Worm (Caenorhabditis elegans) whole organism, late embryonic: Measurements from ENCODE around the gene glrx-22.

Source experiments
- C38D4.7 ChIP-seq: fragments of 200-800 bp; sonication (Bioruptor generic); optimal IDR thresholded peaks from 2 replicates; lab custom pipeline; 2018; ENCODE audit warnings: mild to moderate bottlenecking, missing genetic modification characterization, moderate library complexity, missing compliant biosample characterization
- F13H6.1 ChIP-seq: sonication (generic microtip); optimal IDR thresholded peaks from 2 replicates; lab custom pipeline; 2016; ENCODE audit warnings: missing genetic modification characterization, missing compliant biosample characterization
- K09A11.1 ChIP-seq: sonication (generic microtip); optimal IDR thresholded peaks from 2 replicates; lab custom pipeline; 2017; ENCODE audit warnings: antibody characterized with exemption, mild to moderate bottlenecking, missing genetic modification characterization, missing compliant biosample characterization; ENCODE audit not compliant: insufficient read depth
- T23F11.4 ChIP-seq: fragments of 200-800 bp; sonication (Bioruptor generic); optimal IDR thresholded peaks from 2 replicates; lab custom pipeline; 2018; ENCODE audit warnings: mild to moderate bottlenecking, missing genetic modification characterization, missing compliant biosample characterization
- ahr-1 ChIP-seq: sonication (generic microtip); optimal IDR thresholded peaks from 2 replicates; lab custom pipeline; 2016; ENCODE audit warnings: missing genetic modification characterization, missing compliant biosample characterization
- ceh-19 ChIP-seq: fragments of 200-800 bp; sonication (Bioruptor generic); optimal IDR thresholded peaks from 2 replicates; lab custom pipeline; 2018; ENCODE audit warnings: mild to moderate bottlenecking, missing genetic modification characterization, missing compliant biosample characterization
- ceh-24 ChIP-seq: sonication (generic microtip); optimal IDR thresholded peaks from 2 replicates; lab custom pipeline; 2016; ENCODE audit warnings: mild to moderate bottlenecking, missing genetic modification characterization, missing compliant biosample characterization
- ceh-31 ChIP-seq: sonication (generic microtip); optimal IDR thresholded peaks from 2 replicates; lab custom pipeline; 2016; ENCODE audit warnings: missing genetic modification characterization, missing compliant biosample characterization
- ceh-34 ChIP-seq: sonication (generic microtip); optimal IDR thresholded peaks from 2 replicates; lab custom pipeline; 2016; ENCODE audit warnings: mild to moderate bottlenecking, missing genetic modification characterization, missing compliant biosample characterization
- ceh-48 ChIP-seq: sonication (generic microtip); optimal IDR thresholded peaks from 2 replicates; lab custom pipeline; 2016; ENCODE audit warnings: missing genetic modification characterization, inconsistent platforms, missing compliant biosample characterization
- ceh-6 ChIP-seq: fragments of 200-800 bp; sonication (Bioruptor generic); optimal IDR thresholded peaks from 2 replicates; lab custom pipeline; 2018; ENCODE audit warnings: mild to moderate bottlenecking, missing genetic modification characterization, missing compliant biosample characterization
- dmd-4 ChIP-seq: sonication (generic microtip); optimal IDR thresholded peaks from 2 replicates; lab custom pipeline; 2016; ENCODE audit warnings: borderline replicate concordance, missing genetic modification characterization, missing compliant biosample characterization
- dve-1 ChIP-seq: sonication (generic microtip); optimal IDR thresholded peaks from 2 replicates; lab custom pipeline; 2017; ENCODE audit warnings: antibody characterized with exemption, mild to moderate bottlenecking, missing genetic modification characterization, missing compliant biosample characterization
- elt-4 ChIP-seq: sonication (generic microtip); optimal IDR thresholded peaks from 2 replicates; lab custom pipeline; 2016; ENCODE audit warnings: missing genetic modification characterization, missing compliant biosample characterization
- eyg-1 ChIP-seq: sonication (generic microtip); optimal IDR thresholded peaks from 2 replicates; lab custom pipeline; 2016; ENCODE audit warnings: missing genotype, missing genetic modification characterization, missing compliant biosample characterization
- fkh-6 ChIP-seq: sonication (generic microtip); optimal IDR thresholded peaks from 2 replicates; lab custom pipeline; 2016; ENCODE audit warnings: missing genetic modification characterization, missing compliant biosample characterization
- gmeb-2 ChIP-seq: sonication (generic microtip); optimal IDR thresholded peaks from 2 replicates; lab custom pipeline; 2016; ENCODE audit warnings: missing genetic modification characterization, inconsistent platforms, missing compliant biosample characterization
- hlh-15 ChIP-seq: sonication (generic microtip); optimal IDR thresholded peaks from 2 replicates; lab custom pipeline; 2016; ENCODE audit warnings: missing genetic modification characterization, missing compliant biosample characterization
- hlh-30 ChIP-seq: sonication (generic microtip); optimal IDR thresholded peaks from 2 replicates; lab custom pipeline; 2017; ENCODE audit warnings: antibody characterized with exemption, missing genetic modification characterization, missing compliant biosample characterization; ENCODE audit not compliant: insufficient read depth
- hlh-6 ChIP-seq: sonication (generic microtip); optimal IDR thresholded peaks from 2 replicates; lab custom pipeline; 2016; ENCODE audit warnings: missing genotype, missing genetic modification characterization, missing compliant biosample characterization
- hlh-8 ChIP-seq: sonication (generic microtip); optimal IDR thresholded peaks from 2 replicates; lab custom pipeline; 2016; ENCODE audit warnings: missing genotype, missing genetic modification characterization, missing compliant biosample characterization
- lim-6 ChIP-seq: sonication (generic microtip); optimal IDR thresholded peaks from 2 replicates; lab custom pipeline; 2016; ENCODE audit warnings: missing genetic modification characterization, missing compliant biosample characterization
- lin-11 ChIP-seq: fragments of 200-800 bp; sonication (Bioruptor generic); optimal IDR thresholded peaks from 2 replicates; lab custom pipeline; 2018; ENCODE audit warnings: mild to moderate bottlenecking, missing genetic modification characterization, missing compliant biosample characterization
- madf-2 ChIP-seq: sonication (generic microtip); optimal IDR thresholded peaks from 2 replicates; lab custom pipeline; 2017; ENCODE audit warnings: missing genetic modification characterization, missing compliant biosample characterization
- nfya-1 ChIP-seq: sonication (generic microtip); optimal IDR thresholded peaks from 2 replicates; lab custom pipeline; 2017; ENCODE audit warnings: missing genetic modification characterization, mild to moderate bottlenecking, missing compliant biosample characterization, antibody characterized with exemption, moderate library complexity
- nhr-11 ChIP-seq: fragments of 150-350 bp; optimal IDR thresholded peaks from 2 replicates; lab custom pipeline; 2014; ENCODE audit warnings: missing biosample characterization, missing genetic modification characterization
- nhr-232 ChIP-seq: sonication (generic microtip); optimal IDR thresholded peaks from 2 replicates; lab custom pipeline; 2016; ENCODE audit warnings: missing genetic modification characterization, missing compliant biosample characterization
- pat-9 ChIP-seq: fragments of 200-800 bp; sonication (Bioruptor generic); optimal IDR thresholded peaks from 2 replicates; lab custom pipeline; 2018; ENCODE audit warnings: mild to moderate bottlenecking, missing genetic modification characterization, moderate library complexity, missing compliant biosample characterization
- pax-1 ChIP-seq: fragments of 150-350 bp; optimal IDR thresholded peaks from 2 replicates; lab custom pipeline; 2014; ENCODE audit warnings: missing biosample characterization, missing genetic modification characterization
- pha-2 ChIP-seq: sonication (generic microtip); optimal IDR thresholded peaks from 2 replicates; lab custom pipeline; 2017; ENCODE audit warnings: mild to moderate bottlenecking, missing genetic modification characterization, missing compliant biosample characterization
- pha-4 ChIP-seq: fragments of 150-350 bp; optimal IDR thresholded peaks from 2 replicates; lab custom pipeline; 2018; ENCODE audit warnings: missing biosample characterization, missing genetic modification reagents, missing genetic modification characterization
- ref-2 ChIP-seq: sonication (generic microtip); optimal IDR thresholded peaks from 2 replicates; lab custom pipeline; 2016; ENCODE audit warnings: missing genetic modification characterization, missing compliant biosample characterization
- sdc-2 ChIP-seq: sonication (generic microtip); optimal IDR thresholded peaks from 2 replicates; lab custom pipeline; 2016; ENCODE audit warnings: missing genotype, missing genetic modification characterization, missing compliant biosample characterization
- sox-4 ChIP-seq: sonication (generic microtip); optimal IDR thresholded peaks from 2 replicates; lab custom pipeline; 2017; ENCODE audit warnings: mild to moderate bottlenecking, missing genetic modification characterization, inconsistent platforms, missing compliant biosample characterization
- tbx-2 ChIP-seq: sonication (generic microtip); optimal IDR thresholded peaks from 2 replicates; lab custom pipeline; 2016; ENCODE audit warnings: missing genetic modification characterization, missing compliant biosample characterization
- tbx-7 ChIP-seq: sonication (generic microtip); optimal IDR thresholded peaks from 2 replicates; lab custom pipeline; 2016; ENCODE audit warnings: missing genotype, missing genetic modification characterization, missing compliant biosample characterization
- unc-42 ChIP-seq: sonication (generic microtip); optimal IDR thresholded peaks from 2 replicates; lab custom pipeline; 2016; ENCODE audit warnings: missing genotype, missing genetic modification characterization, missing compliant biosample characterization
- unc-86 ChIP-seq: sonication (generic microtip); optimal IDR thresholded peaks from 2 replicates; lab custom pipeline; 2016; ENCODE audit warnings: missing genetic modification characterization, missing compliant biosample characterization
- ztf-16 ChIP-seq: sonication (generic microtip); optimal IDR thresholded peaks from 2 replicates; lab custom pipeline; 2017; ENCODE audit warnings: missing genetic modification characterization, missing compliant biosample characterization

glrx-22 gene

DNA sequence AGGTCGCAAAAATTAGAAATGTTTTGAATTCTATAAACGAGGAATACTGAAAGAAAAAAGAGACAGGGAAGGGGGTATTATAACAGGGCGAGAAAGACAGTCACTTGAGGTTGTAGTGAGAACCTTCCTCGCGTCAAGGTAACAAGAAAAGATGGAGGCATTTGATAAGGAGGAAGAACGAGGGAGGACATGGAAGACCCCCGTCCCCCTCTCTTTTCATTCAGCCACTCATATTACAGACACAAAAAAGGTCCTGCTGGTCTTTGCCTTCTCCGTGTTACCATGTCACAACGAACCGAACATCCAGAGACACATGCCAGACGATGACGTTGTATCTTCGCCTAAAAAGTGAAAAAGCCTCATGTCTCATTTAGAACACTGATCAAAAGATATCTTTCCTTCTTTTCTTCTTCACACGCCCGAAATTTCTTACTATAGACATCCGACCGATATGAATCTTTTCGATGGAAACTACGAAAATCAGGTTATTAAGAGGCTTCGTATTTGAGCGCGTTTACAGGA lies 40.3 kb upstream of the glrx-22 start:
- TF ChIP-seq hlh-15 (no peak), ztf-16 (tag; lab: Kevin White, UChicago) (no peak), nhr-11 (tag; lab: Kevin White, UChicago) (no peak), gmeb-2 (tag; lab: Kevin White, UChicago) (no peak), lin-11 (tag; lab: Kevin White, UChicago) (no peak), sox-4 (tag; lab: Kevin White, UChicago) (no peak), pha-4 (tag; lab: Kevin White, UChicago) (no peak), ceh-24 (tag; lab: Kevin White, UChicago) (no peak), dmd-4 (tag; lab: Kevin White, UChicago) (no peak), elt-4 (tag; lab: Kevin White, UChicago) (no peak), lim-6 (tag; lab: Kevin White, UChicago) (no peak), nfya-1 (tag; lab: Kevin White, UChicago) (no peak), pax-1 (tag; lab: Kevin White, UChicago) (no peak), ref-2 (tag; lab: Kevin White, UChicago) (no peak), K09A11.1 (tag; lab: Kevin White, UChicago) (no peak)

DNA sequence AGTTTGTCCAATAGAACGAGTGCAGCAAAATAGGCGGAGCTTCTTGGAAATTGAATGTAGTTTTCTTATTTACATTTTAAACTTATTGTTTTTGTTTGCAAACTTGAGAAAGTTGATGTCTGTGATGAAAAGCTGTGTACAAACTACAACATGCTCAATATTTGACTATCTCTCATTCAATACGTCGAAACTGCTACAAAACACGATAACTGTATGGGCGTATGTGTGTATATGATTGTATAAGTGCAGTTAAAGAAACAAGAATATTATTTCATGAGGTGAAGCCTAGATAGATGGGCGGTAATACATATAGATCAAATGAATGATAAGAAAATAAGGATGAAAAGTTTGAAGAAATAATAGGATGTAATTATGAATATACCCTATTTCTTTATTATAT lies 38.6 kb upstream of the glrx-22 start:
- TF ChIP-seq ceh-31 (tag; lab: Kevin White, UChicago): no peak
- no peak for TF ChIP-seq eyg-1 (tag; lab: Kevin White, UChicago)
- no peak for TF ChIP-seq unc-86 (tag; lab: Kevin White, UChicago)
- no peak for TF ChIP-seq pha-4 (tag; lab: Kevin White, UChicago)
- TF ChIP-seq fkh-6 (tag; lab: Kevin White, UChicago): no peak

DNA sequence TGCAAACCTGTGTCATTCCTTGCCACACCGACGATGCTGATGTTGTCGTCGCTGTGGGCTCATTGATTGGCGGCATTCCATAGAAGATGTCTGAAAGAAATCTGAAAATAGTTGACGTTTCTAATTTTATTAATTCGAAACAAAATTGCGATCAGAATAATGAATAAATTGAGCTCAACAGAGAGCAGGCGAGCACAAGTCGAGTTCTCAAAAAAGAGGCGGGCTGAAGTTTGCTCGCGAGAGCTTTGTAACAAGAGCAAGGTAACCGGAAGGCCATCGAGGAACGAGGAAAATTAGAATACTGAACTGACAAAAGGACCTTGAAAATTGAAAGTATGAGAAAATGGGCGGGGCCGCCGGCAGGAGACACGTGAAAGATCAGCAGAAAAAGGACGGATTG lies 35.5 kb upstream of the glrx-22 start, which contains the start of gene nhr-66:
nhr-66 (minus strand) TSS at position 101 of the 400 bp plus-strand sequence.
- TF ChIP-seq nhr-11 (tag; lab: Kevin White, UChicago): no peak
- no peak for TF ChIP-seq pat-9 (tag; lab: Kevin White, UChicago)
- TF ChIP-seq hlh-6 (tag; lab: Kevin White, UChicago): no peak
- no peak for TF ChIP-seq madf-2 (tag; lab: Kevin White, UChicago)
- TF ChIP-seq unc-42 (tag; lab: Kevin White, UChicago): no peak
- TF ChIP-seq ceh-34 (tag; lab: Kevin White, UChicago): no peak
- no peak for TF ChIP-seq unc-86 (tag; lab: Kevin White, UChicago)
- no peak for TF ChIP-seq C38D4.7 (GFP tag; lab: Kevin White, UChicago)
- no peak for TF ChIP-seq sdc-2 (tag; lab: Kevin White, UChicago)
- no peak for TF ChIP-seq pha-4 (tag; lab: Kevin White, UChicago)
- TF ChIP-seq hlh-8 (tag; lab: Kevin White, UChicago): no peak
- TF ChIP-seq, all 69 proteins: peak for 0

DNA sequence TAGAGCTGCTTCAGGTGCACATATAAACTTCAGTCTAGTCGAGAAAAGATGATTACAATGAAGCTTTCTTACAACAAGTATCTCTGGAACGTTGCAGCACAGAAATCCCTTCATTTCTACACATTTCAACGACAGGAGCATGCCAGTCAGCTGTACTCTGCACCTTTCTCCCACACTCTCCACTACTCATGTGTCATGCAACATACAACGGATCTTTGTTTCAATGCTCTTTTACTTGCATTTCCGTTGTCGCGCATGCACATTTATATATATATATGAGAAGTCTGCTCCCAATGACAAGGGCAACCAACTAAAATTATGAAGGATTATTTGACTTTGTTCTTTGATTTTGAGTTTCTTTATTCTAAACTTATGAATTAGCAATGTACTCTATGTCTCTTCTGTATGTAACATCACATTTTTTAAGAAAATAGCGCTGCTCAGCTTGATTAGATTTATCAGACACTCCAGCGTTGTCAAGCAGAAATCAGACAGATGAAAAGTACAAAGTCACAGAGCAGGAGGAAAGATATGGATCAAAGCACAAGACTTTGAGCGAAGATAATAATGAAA lies 34.2 kb upstream of the glrx-22 start:
- TF ChIP-seq dve-1 (no peak), unc-42 (tag; lab: Kevin White, UChicago) (no peak), lim-6 (tag; lab: Kevin White, UChicago) (no peak), hlh-15 (no peak), pha-2 (tag; lab: Kevin White, UChicago) (no peak), T23F11.4 (GFP tag; lab: Kevin White, UChicago) (no peak), tbx-2 (tag; lab: Kevin White, UChicago) (no peak), ceh-19 (GFP tag; lab: Kevin White, UChicago) (no peak), ceh-6 (no peak), dmd-4 (tag; lab: Kevin White, UChicago) (no peak), F13H6.1 (no peak), hlh-30 (tag; lab: Kevin White, UChicago) (no peak), ceh-24 (tag; lab: Kevin White, UChicago) (no peak), ceh-48 (tag; lab: Kevin White, UChicago) (no peak), ahr-1 (no peak), pat-9 (tag; lab: Kevin White, UChicago) (no peak), nhr-11 (tag; lab: Kevin White, UChicago) (no peak), tbx-7 (tag; lab: Kevin White, UChicago) (no peak), nhr-232 (tag; lab: Kevin White, UChicago) (no peak)
- TF ChIP-seq, all 69 proteins: peak for 0
